Fruit fly (Drosophila melanogaster) whole organism, prepupa: Measurements from ENCODE around the gene CG14930.

Experiments used
- Blimp-1 ChIP-seq: fragments of 200-800 bp; sonication (Bioruptor generic); optimal IDR thresholded peaks from 3 replicates; lab custom pipeline; 2017; ENCODE audit warnings: missing biosample characterization, missing genetic modification characterization, mild to moderate bottlenecking, moderate library complexity, missing genetic modification reagents
- CG10669 ChIP-seq: fragments of 200-800 bp; sonication (Bioruptor generic); optimal IDR thresholded peaks from 3 replicates; lab custom pipeline; 2018; ENCODE audit warnings: missing biosample characterization, mild to moderate bottlenecking, missing genetic modification characterization, moderate library complexity
- CG1621 ChIP-seq: fragments of 200-800 bp; sonication (Bioruptor generic); optimal IDR thresholded peaks from 3 replicates; lab custom pipeline; 2018; ENCODE audit warnings: missing biosample characterization, mild to moderate bottlenecking, missing genetic modification characterization
- CG34406 ChIP-seq: fragments of 200-800 bp; sonication (Bioruptor generic); optimal IDR thresholded peaks from 3 replicates; lab custom pipeline; 2016; ENCODE audit warnings: missing biosample characterization, missing genetic modification characterization
- CG3919 ChIP-seq: fragments of 200-800 bp; sonication (Bioruptor generic); optimal IDR thresholded peaks from 3 replicates; lab custom pipeline; 2016; ENCODE audit warnings: missing biosample characterization, missing genetic modification characterization
- Eip78C ChIP-seq: fragments of 200-800 bp; sonication (Bioruptor generic); peaks from one replicate; lab custom pipeline; 2016; ENCODE audit warnings: missing biosample characterization, missing genetic modification characterization
- Ets21C ChIP-seq: fragments of 200-800 bp; sonication (Bioruptor generic); optimal IDR thresholded peaks from 3 replicates; lab custom pipeline; 2016; ENCODE audit warnings: missing biosample characterization, missing genetic modification characterization
- Hr4 ChIP-seq: fragments of 200-800 bp; sonication (Bioruptor generic); optimal IDR thresholded peaks from 3 replicates; lab custom pipeline; 2016; ENCODE audit warnings: missing biosample characterization, missing genetic modification characterization
- Met ChIP-seq: fragments of 200-800 bp; sonication (Bioruptor generic); optimal IDR thresholded peaks from 3 replicates; lab custom pipeline; 2016; ENCODE audit warnings: missing biosample characterization, missing genetic modification characterization
- Smox ChIP-seq: fragments of 200-800 bp; sonication (Bioruptor generic); optimal IDR thresholded peaks from 3 replicates; lab custom pipeline; 2016; ENCODE audit warnings: missing biosample characterization, missing genetic modification characterization
- cyc ChIP-seq: fragments of 200-800 bp; sonication (Bioruptor generic); optimal IDR thresholded peaks from 3 replicates; lab custom pipeline; 2016; ENCODE audit warnings: missing biosample characterization, missing genetic modification characterization
- fd85E ChIP-seq: fragments of 200-800 bp; sonication (Bioruptor generic); optimal IDR thresholded peaks from 3 replicates; lab custom pipeline; 2016; ENCODE audit warnings: missing biosample characterization, missing genetic modification characterization
- pdm3 ChIP-seq: fragments of 200-800 bp; sonication (Bioruptor generic); optimal IDR thresholded peaks from 3 replicates; lab custom pipeline; 2016; ENCODE audit warnings: missing biosample characterization, missing genetic modification characterization
- ss ChIP-seq, 2 experiments: fragments of 200-800 bp; sonication (Bioruptor generic); optimal IDR thresholded peaks; 2 replicates in 1 of 2; 3 replicates in 1 of 2; lab custom pipeline; 2017 to 2018; ENCODE audit warnings: mild to moderate bottlenecking in 2 of 2, missing biosample characterization in 2 of 2, missing genetic modification characterization in 2 of 2, moderate library complexity in 1 of 2
- svp ChIP-seq: fragments of 200-800 bp; sonication (Bioruptor generic); peaks from one replicate; lab custom pipeline; 2016; ENCODE audit warnings: missing biosample characterization, missing genetic modification characterization
- vri ChIP-seq: fragments of 200-800 bp; sonication (Bioruptor generic); optimal IDR thresholded peaks from 3 replicates; lab custom pipeline; 2016; ENCODE audit warnings: missing biosample characterization, mild to moderate bottlenecking, missing genetic modification characterization

The CG14930 gene

DNA sequence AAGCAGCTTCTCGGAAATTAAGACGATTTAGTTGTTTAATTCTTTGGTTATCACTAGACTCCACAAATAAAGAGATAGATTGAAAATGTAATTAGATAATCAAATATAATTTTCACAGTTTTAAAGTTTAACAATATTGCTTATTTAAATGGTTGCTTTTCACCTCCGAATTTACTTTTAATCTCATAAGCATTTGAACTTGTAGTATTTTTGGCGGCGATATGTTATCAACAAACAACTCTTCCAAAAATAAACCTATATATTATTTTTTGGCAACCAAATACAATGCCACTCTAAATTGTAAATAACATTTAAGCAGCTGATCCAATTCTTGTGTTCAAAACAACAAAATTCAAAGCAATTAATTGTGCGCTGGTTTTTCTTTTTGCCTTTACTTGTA lies 36.7 kb downstream of the CG14930 start, which contains the start of the genes CG43355 and sala:
TSS of gene CG43355 (plus strand) at position 301 of the 400 bp plus-strand sequence.
TSS of gene sala (plus strand) at position 301 of the 400 bp plus-strand sequence.
- TF ChIP-seq pdm3 (GFP tag; lab: Kevin White, UChicago): no peak
- no peak for TF ChIP-seq svp (GFP tag; lab: Kevin White, UChicago)

DNA sequence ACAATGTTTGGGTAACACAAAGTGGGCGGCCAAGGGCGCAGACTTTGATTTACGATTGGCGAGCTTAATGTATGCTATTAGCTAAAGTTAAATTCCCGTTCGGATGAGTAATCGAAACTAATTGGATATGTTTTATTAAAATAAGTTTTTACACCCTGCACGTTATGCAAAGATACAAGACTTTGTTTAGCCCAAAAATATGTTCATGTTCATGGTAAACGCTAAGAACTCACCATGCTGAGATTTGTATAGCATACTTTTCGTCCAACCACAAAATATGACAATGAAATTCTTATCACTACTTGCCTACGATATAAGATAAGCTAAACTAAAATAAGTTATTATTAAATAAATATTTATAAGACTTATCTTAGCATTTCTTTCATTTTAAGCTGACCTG lies 46.1 kb downstream of the CG14930 start:
- TF ChIP-seq svp (GFP tag; lab: Kevin White, UChicago) (no peak), CG34406 (no peak), Met (GFP tag; lab: Kevin White, UChicago) (no peak), CG3919 (GFP tag; lab: Kevin White, UChicago) (no peak), fd85E (GFP tag; lab: Kevin White, UChicago) (no peak), CG10669 (GFP tag; lab: Kevin White, UChicago) (no peak), Ets21C (GFP tag; lab: Kevin White, UChicago) (no peak), CG1621 (no peak), Smox (no peak), ss (GFP tag; optimal IDR thresholded peaks at IDR 0.05; lab: Kevin White, UChicago) (no peak), vri (GFP tag; lab: Kevin White, UChicago) (no peak), Blimp-1 (GFP tag; lab: Kevin White, UChicago) (no peak)
- TF ChIP-seq, all 60 proteins: peak for 0

DNA sequence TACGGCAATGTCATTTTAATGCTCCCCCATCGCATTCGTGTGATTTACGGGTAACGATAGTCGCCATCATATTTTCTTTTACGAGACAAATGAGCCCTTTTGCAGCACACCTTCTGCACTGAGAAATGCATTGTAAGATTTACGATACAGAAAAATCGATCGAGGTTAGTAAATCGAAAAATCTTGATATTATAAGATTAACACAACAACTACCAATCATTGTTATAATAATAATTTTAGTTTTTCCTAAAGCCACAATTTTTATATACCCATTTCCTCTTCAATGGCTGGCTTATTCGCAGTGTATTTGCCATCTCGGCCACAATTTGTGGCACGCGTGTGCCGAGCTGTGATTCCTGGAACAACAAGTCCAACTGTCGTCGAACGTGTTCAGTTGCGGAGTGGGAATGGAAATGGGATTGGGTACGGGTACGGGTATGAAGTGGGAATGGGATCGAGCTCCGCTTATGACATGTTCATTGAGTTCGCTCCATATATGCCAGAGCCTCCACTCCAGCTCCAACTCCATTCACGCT lies 49.0 kb downstream of the CG14930 start:
- TF ChIP-seq Eip78C (peak; percentile 38), CG10669 (GFP tag; lab: Kevin White, UChicago) (no peak), Hr4 (GFP tag; lab: Kevin White, UChicago) (peak; percentile 20), cyc (GFP tag; lab: Kevin White, UChicago) (no peak), svp (GFP tag; lab: Kevin White, UChicago) (peak; percentile 37)
